Worm (Caenorhabditis elegans): Measurements from ENCODE around the gene F09C8.1.
"Not testable (repeated sequence)": the region's sequence is repeated elsewhere in the genome, so short reads cannot be mapped to it uniquely, and the experiment has no call there.

F09C8.1 gene

DNA sequence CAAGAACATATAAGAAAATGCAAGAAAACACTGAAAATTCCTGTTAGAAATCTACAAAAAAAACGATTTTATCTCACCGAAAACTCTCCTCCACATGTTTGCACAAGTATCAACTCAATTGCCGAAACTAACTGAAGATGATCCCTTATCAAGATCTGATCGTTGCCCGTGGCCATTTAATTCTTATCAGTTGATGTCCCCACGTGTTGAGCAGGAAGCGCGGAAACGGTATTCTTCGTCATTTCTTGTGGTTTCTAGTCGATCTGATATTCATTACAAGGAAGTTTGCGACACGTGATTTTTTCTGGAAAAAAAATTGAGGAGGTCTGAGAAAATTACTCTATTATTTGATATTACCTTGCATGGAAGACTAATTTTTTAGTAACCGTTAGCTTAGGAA, at the start of gene F09C8.1:
Gene F09C8.1, minus strand, starts transcription at position 123 of the 400 bp plus-strand sequence.
- TF ChIP-seq unc-62 (GFP tag; optimal IDR thresholded peaks at IDR 0.05) = no peak

DNA sequence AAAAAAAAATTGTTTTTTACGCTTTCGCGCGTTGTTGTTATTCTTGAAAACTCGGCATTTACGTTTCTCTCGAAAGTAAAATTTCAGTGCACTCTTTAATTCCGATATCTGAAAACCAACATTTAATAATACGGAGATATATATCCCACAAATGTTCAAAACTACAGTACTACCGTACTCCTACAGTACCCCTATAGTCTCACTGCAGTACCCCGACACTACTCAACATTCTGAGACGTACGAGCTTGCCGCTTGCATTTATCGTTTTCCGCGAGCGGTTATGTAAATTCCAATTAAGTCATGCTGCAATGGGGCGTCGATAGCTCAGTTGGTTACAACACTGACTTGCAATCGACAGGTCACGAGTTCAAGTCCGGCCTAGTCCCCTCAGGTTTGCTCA, 49.7 kb upstream of the F09C8.1 start, which contains the start of gene F23A7.8:
Gene F23A7.8, plus strand, starts transcription at position 301 of the 400 bp plus-strand sequence.
- TF ChIP-seq unc-62 (GFP tag; optimal IDR thresholded peaks at IDR 0.05) = not testable (repeated sequence)

DNA sequence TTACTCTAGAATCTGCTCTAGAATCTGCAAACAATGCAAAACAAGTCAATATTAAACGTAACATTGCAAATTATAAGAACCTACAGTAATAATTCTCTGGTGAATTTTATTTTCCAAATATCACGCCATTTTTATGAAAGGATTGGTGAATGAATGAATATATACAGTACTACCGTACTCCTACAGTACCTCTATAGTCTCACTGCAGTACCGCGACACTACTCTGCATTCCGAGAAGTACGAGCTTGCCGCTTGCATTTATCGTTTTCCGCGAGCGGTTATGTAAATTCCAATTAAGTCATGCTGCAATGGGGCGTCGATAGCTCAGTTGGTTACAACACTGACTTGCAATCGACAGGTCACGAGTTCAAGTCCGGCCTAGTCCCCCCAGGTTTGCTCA, 49.0 kb upstream of the F09C8.1 start, which contains the start of gene F23A7.4:
Gene F23A7.4, plus strand, starts transcription at position 301 of the 400 bp plus-strand sequence.
- TF ChIP-seq unc-62 (GFP tag; optimal IDR thresholded peaks at IDR 0.05) = not testable (repeated sequence)

DNA sequence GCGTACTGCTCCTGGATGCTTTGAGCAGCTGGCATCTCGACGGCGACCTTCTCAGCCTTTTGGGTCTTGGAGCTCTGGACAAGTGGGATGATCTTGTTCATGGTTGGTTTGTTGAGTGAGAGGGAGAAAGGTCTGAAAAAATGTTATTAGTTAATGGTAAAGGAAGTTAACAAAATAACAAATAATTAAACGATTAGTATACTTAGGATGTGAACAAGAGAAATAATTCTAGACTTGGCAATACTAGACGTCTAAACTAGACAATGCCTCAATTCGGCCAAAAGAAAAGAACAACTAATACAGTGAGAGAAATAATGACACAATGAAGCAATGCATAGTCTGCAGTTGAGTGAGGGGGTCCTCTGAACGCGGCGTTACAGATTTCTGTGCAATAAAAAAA, 47.2 kb upstream of the F09C8.1 start, which contains the start of gene R11.4:
Gene R11.4, minus strand, starts transcription at position 101 of the 400 bp plus-strand sequence.
- TF ChIP-seq unc-62 (GFP tag; optimal IDR thresholded peaks at IDR 0.05) = no peak

DNA sequence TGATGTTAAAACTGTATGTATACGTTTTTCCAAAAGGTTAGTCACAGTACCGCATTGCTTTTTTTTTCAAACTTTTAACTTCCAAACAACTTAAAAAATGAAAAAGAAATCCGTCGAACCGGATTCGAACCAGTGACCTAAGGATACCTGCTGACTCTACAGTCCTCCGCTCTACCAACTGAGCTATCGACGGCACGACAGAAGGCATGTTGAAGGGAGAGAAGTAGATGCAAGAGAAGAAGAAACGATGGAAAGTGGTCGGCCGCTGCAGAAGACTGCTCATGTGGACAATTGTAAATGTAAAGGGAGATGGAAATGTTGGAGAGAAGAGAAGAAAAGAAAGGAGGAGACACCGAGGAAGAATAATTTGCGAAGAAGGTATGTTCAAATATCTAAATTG, 46.3 kb upstream of the F09C8.1 start:
- no peak for TF ChIP-seq unc-62 (GFP tag; optimal IDR thresholded peaks at IDR 0.05)

DNA sequence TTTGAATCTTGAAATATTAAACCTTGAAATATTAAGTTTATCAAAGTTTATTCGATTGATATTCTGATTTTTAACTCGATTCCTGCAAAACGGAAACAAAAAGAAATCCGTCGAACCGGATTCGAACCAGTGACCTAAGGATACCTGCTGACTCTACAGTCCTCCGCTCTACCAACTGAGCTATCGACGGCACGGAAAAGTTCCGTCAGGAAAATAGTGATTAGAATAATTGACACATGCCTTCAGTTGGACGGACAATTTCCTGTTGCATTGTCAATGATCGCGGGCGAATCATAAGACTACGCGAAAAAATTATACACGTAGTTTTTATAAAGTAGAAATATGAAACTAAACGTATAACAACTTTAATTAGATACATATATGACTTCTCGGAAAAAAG, 45.8 kb upstream of the F09C8.1 start:
- TF ChIP-seq unc-62 (GFP tag; optimal IDR thresholded peaks at IDR 0.05) = no peak

DNA sequence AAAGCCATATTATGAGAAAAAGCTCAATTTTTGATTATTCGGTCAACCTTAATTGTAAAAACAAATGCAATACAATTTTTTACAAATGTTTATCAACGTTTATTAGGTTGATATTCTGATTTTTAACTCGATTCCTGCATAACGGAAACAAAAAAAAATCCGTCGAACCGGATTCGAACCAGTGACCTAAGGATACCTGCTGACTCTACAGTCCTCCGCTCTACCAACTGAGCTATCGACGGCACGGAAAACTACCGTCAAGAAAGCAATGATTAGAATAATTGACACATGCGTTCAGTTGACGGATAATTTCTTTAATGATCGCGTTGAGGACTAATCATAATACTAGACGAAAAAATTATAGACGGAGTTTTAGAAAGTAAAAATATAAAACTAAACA, 45.3 kb upstream of the F09C8.1 start:
- no peak for TF ChIP-seq unc-62 (GFP tag; optimal IDR thresholded peaks at IDR 0.05)

DNA sequence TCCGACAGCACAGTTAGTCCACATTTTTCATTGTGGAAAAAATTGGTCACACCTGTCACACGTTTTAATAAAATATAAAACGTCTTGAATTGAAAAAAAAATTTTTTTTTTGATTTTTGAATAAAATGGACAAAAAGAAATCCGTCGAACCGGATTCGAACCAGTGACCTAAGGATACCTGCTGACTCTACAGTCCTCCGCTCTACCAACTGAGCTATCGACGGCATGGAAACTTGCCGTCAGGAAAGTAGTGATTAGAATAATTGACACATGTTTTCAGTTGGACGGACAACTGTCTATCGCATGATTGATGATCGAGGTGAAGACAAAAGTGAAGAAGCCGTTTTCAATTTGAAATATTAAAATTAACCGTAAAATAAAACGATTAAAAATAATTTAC, 44.8 kb upstream of the F09C8.1 start:
- TF ChIP-seq unc-62 (GFP tag; optimal IDR thresholded peaks at IDR 0.05) = no peak

DNA sequence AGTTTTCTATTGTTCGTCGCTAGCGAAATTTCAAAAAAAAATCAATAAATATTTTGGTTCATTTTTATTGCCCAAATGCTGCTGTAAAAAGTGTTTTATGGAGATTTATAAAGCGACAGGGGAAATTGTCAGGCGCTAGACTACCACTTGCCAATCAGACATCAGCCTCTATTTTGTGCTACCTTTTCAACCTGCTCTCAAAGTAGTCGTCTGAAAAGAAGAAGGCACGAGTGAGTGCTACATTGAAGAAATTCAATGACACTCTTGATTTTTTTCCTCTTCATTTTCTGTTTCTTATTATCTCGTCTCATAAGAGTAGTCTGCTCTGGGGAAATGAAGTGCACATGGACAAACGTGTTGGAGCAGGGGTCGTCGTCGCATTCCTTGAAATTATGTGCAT, 42.6 kb upstream of the F09C8.1 start:
- no peak for TF ChIP-seq unc-62 (GFP tag; optimal IDR thresholded peaks at IDR 0.05)

DNA sequence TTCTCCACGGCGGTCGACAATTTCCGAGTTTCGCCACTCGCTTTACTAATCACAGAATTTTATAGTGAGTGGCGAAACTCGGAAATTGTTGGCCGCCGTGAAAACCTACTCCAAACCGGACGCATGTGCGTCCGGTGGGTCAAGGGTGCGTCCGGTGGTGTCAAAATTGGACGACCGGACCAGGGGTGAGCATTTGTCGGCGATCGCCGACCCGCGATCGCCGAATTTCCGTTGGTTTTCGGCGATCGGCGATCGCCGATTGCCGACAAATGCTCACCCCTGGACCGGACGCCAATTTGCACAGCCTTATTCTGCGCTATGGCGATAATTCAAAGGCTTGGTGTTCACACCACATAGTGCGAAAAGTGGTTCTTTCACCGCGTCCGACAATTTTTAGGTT, 41.0 kb upstream of the F09C8.1 start:
- TF ChIP-seq unc-62 (GFP tag; optimal IDR thresholded peaks at IDR 0.05) = no peak

DNA sequence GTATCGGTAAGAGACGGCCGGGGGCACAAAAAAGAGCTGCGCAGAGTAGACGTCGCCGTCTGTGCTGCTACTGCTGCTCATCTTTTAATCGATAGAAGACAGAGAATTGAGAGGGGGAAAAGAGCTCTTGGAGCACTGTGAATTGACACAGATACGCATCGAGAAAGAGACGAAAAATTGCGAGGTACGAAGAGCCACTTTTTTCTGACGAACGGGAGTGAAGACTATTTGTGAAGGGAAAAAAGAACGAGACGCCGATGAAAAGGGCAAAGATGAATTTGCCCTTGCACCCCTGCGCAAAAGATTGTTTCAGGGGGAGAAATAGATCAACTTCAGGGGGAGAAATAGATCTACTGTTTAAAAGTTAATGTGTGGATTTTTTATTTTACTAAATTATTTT, 38.9 kb upstream of the F09C8.1 start:
- TF ChIP-seq unc-62 (GFP tag; optimal IDR thresholded peaks at IDR 0.05) = no peak

DNA sequence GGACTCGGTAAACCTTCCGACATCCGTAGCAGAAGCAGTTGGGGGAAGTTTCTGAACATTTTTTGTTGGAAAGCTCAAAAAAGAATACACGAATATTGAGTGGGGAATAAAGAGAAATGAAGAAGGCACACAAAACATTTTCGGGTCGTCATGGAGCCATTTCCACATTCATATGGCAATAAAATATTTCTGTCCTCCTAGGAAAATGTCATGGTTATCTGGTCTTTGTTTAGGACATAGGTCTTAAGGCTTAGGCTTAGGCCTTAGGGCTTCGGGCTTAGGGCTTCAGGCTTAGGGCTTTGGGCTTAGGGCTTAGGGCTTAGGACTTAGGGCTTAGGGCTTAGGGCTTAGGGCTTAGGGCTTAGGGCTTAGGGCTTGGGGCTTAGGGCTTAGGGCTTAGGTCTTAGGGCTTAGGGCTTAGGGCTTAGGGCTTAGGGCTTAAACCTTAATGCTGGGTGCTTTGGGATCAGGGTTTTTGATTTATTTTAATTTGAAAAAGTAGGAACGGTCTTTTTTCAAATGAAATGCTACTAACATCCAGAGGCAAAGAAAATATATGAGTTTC, 36.0 kb upstream of the F09C8.1 start, which contains the start of gene R11.3:
Gene R11.3, minus strand, starts transcription at position 51 of the 565 bp plus-strand sequence.
- no peak for TF ChIP-seq unc-62 (GFP tag; optimal IDR thresholded peaks at IDR 0.05)

DNA sequence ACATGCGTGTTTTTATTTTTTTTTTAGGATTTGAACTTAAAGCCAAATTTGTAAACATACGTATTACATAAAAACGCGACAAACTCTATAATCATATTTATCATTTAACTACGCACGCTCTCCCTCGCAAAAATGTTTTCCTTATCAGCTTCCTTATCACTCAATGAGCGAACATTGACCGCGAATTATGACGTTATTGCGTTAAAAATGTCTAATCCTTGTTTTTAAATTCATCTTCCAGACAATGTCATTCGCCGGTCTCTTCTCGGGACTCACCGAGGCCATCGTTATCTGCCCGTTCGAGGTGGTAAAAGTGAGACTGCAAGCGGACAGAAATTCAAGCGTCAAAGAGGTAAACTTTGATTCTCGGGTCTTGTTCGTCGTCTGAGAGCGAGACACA, 29.2 kb upstream of the F09C8.1 start:
- no peak for TF ChIP-seq unc-62 (GFP tag; optimal IDR thresholded peaks at IDR 0.05)

DNA sequence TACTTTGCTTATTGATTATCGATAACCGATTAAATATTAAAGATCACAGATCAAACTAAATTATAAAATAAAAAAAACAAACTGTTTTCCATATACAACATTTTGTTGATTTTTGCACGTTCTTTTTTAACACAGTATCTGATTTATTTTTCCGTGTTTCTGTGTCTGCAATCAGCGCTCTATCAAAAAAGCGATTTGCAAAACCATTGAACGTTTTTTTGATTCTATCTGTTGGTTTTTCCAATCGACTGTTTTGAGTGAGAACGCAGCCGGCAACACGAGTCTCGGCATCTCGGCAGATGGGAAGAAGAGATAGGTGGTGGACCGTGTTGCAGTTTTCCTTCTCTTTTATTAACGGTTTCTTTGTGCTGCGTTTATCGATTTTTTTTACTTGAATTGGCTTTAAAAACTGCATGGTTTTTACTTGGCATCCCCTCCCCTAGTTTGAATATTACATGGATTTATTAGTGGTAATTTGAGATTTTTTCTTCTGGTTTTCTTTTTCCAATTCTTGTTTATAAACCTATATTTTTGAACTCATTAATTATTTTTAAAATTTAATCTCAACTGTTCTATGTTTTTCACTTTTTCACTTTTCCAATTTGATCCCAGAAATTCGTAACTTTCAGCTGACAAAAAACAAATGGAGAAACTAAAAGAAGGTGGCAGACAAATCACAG, 26.0 kb upstream of the F09C8.1 start, which contains the start of gene slc-25A21:
Gene slc-25A21, plus strand, starts transcription at position 630 of the 680 bp plus-strand sequence.
- TF ChIP-seq unc-62 (GFP tag; optimal IDR thresholded peaks at IDR 0.05) = no peak

DNA sequence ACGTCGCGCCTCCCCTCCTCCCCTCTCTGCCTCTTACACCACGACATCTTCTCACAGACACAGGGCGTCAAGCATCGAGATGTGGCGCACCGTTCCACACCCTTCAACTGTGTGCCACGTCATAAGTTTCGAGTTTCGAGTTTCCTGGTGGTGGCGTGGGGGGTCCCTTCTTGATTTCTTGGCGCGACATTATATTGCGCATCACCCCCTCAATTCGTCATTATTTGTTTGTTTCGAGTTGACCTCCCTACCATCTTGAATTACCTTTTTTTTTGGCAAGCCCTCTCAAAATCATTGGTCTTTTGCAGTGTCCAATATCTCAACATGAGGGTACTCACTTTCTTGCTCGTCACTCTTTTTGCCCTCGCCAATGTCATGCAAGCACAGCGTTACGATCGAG, 20.7 kb upstream of the F09C8.1 start, which contains the start of gene nlp-67:
Gene nlp-67, plus strand, starts transcription at position 301 of the 400 bp plus-strand sequence.
- TF ChIP-seq unc-62 (GFP tag; optimal IDR thresholded peaks at IDR 0.05) = no peak

DNA sequence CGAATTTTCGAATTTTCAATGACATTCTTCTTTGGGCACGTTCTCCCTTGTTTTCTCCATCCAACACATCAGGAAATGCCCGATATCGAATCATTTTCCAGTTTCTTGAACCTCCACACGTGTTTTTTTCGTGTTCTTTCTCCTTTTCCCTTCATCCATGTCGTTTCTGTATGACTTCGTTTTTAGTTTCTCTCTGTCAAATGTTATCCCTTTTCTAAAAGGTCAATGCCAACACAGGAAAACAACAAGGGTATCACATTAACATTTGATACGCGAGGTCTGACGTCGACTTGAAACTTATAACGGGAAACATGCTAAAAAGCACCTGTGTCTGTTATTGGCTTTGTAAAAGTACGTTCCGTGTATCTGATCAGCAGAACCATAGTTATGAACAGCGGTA, 9.5 kb upstream of the F09C8.1 start:
- TF ChIP-seq unc-62 (GFP tag; optimal IDR thresholded peaks at IDR 0.05) = no peak

DNA sequence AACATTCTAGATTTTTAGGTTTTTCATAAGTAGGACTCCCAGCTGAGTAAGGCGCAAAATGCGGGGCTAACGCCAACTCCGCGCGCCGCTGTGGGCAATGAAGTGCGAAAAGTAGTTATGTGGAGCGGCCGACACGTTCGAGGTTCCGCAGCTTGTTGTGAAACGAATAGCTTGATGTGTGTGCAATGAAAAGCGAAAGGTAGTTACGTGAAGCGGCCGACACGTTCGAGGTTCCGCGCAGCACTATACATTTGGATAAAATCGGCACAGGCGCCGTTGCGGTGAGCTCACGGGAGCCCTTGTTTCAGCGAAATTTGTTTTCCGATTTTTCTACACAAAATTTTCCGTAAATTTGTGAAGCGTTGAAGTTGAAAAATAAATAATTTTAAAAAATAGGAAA, 3.7 kb upstream of the F09C8.1 start:
- TF ChIP-seq unc-62 (GFP tag; optimal IDR thresholded peaks at IDR 0.05) = no peak

All from whole organism, dauer.